Worm (Caenorhabditis elegans) whole organism, L4 larva: ENCODE data around the gene T13C2.3.

Source experiments
- F44E2.7 ChIP-seq: fragments of 200-800 bp; sonication (Bioruptor generic); IDR thresholded peaks from 2 replicates; pipeline ENCODE4 v2.1.2; 2022; ENCODE audit warnings: missing genetic modification characterization, missing compliant biosample characterization
- F49E8.2 ChIP-seq: sonication (generic microtip); optimal IDR thresholded peaks from 2 replicates; lab custom pipeline; 2016; ENCODE audit warnings: missing compliant biosample characterization, mild to moderate bottlenecking, missing genetic modification characterization, borderline replicate concordance
- R02D3.7 ChIP-seq: fragments of 150-350 bp; sonication (generic microtip); optimal IDR thresholded peaks from 3 replicates; lab custom pipeline; 2014; ENCODE audit warnings: missing biosample characterization, missing genetic modification characterization
- T26A8.4 ChIP-seq: fragments of 200-800 bp; sonication (Bioruptor generic); IDR thresholded peaks from 2 replicates; pipeline ENCODE4 v1.3.6; 2022; ENCODE audit warnings: missing genetic modification characterization, missing compliant biosample characterization
- Y75B8A.6 ChIP-seq: fragments of 200-800 bp; sonication (Bioruptor generic); IDR thresholded peaks from 2 replicates; pipeline ENCODE4 v1.3.6; 2022; ENCODE audit warnings: missing genetic modification reagents, missing genetic modification characterization, missing compliant biosample characterization
- ZK337.2 ChIP-seq: fragments of 200-800 bp; sonication (Bioruptor generic); IDR thresholded peaks from 2 replicates; pipeline ENCODE4 v1.3.6; 2022; ENCODE audit warnings: missing genetic modification reagents, missing genetic modification characterization, missing compliant biosample characterization
- aly-2 ChIP-seq: sonication (generic microtip); optimal IDR thresholded peaks from 2 replicates; lab custom pipeline; 2018; ENCODE audit warnings: missing biosample characterization, missing genetic modification characterization
- ceh-32 ChIP-seq: sonication (generic microtip); optimal IDR thresholded peaks from 2 replicates; lab custom pipeline; 2016; ENCODE audit warnings: mild to moderate bottlenecking, missing genetic modification characterization, missing compliant biosample characterization; ENCODE audit not compliant: poor library complexity
- ces-1 ChIP-seq: fragments of 150-350 bp; sonication (generic microtip); optimal IDR thresholded peaks from 4 replicates; lab custom pipeline; 2014; ENCODE audit warnings: missing biosample characterization, missing genetic modification reagents, missing genetic modification characterization
- cey-2 ChIP-seq: sonication (generic microtip); optimal IDR thresholded peaks from 3 replicates; lab custom pipeline; 2017; ENCODE audit warnings: missing genetic modification characterization, mild to moderate bottlenecking, missing compliant biosample characterization, antibody characterized with exemption, borderline replicate concordance; ENCODE audit not compliant: insufficient read depth
- daf-8 ChIP-seq: fragments of 200-800 bp; sonication (Bioruptor generic); IDR thresholded peaks from 2 replicates; pipeline ENCODE4 v1.3.6; 2022; ENCODE audit warnings: missing genetic modification characterization, missing compliant biosample characterization
- dmd-6 ChIP-seq: fragments of 200-800 bp; sonication (Bioruptor generic); IDR thresholded peaks from 2 replicates; pipeline ENCODE4 v1.3.6; 2022; ENCODE audit warnings: missing genetic modification reagents, missing genetic modification characterization, missing compliant biosample characterization
- dpl-1 ChIP-seq: fragments of 150-350 bp; optimal IDR thresholded peaks from 2 replicates; lab custom pipeline; 2014; ENCODE audit warnings: missing biosample characterization, missing genetic modification reagents, missing genetic modification characterization
- duxl-1 ChIP-seq: sonication (generic microtip); optimal IDR thresholded peaks from 2 replicates; lab custom pipeline; 2016; ENCODE audit warnings: mild to moderate bottlenecking, missing genetic modification characterization, moderate library complexity, missing compliant biosample characterization; ENCODE audit not compliant: poor library complexity
- hlh-11 ChIP-seq: fragments of 200-800 bp; sonication (Bioruptor generic); optimal IDR thresholded peaks from 2 replicates; lab custom pipeline; 2018; ENCODE audit warnings: mild to moderate bottlenecking, missing genetic modification characterization, missing compliant biosample characterization
- lim-7 ChIP-seq: fragments of 200-800 bp; sonication (Bioruptor generic); IDR thresholded peaks from 2 replicates; pipeline ENCODE4 v1.3.6; 2022; ENCODE audit warnings: missing genetic modification characterization, missing compliant biosample characterization
- lin-13 ChIP-seq: fragments of 150-350 bp; optimal IDR thresholded peaks from 2 replicates; lab custom pipeline; 2014; ENCODE audit warnings: missing biosample characterization, missing genetic modification reagents, missing genetic modification characterization
- lsy-2 ChIP-seq, 2 experiments: fragments of 150-350 bp in 1 of 2; sonication (generic microtip) in 1 of 2; optimal IDR thresholded peaks; 2 replicates each; lab custom pipeline; 2014 to 2017; ENCODE audit warnings: missing biosample characterization in 2 of 2, missing genetic modification characterization in 2 of 2
- madf-9 ChIP-seq: fragments of 200-800 bp; sonication (Bioruptor generic); conservative IDR thresholded peaks from 2 replicates; pipeline ENCODE4 v1.3.6; 2022; ENCODE audit warnings: missing genetic modification reagents, missing genetic modification characterization, missing compliant biosample characterization
- mdt-29 ChIP-seq: fragments of 200-800 bp; sonication (Bioruptor generic); IDR thresholded peaks from 2 replicates; pipeline ENCODE4 v1.3.6; 2022; ENCODE audit warnings: missing genetic modification reagents, missing genetic modification characterization, missing compliant biosample characterization
- mes-2 ChIP-seq: sonication (generic microtip); optimal IDR thresholded peaks from 2 replicates; lab custom pipeline; 2016; ENCODE audit warnings: missing genotype, mild to moderate bottlenecking, missing genetic modification characterization, missing compliant biosample characterization; ENCODE audit not compliant: poor library complexity, severe bottlenecking
- mxl-3 ChIP-seq: fragments of 200-800 bp; sonication (Bioruptor generic); optimal IDR thresholded peaks from 2 replicates; lab custom pipeline; 2018; ENCODE audit warnings: mild to moderate bottlenecking, missing genetic modification characterization, missing compliant biosample characterization
- nhr-10 ChIP-seq: fragments of 150-350 bp; optimal IDR thresholded peaks from 2 replicates; lab custom pipeline; 2014; ENCODE audit warnings: missing biosample characterization, missing genetic modification characterization
- nhr-11 ChIP-seq: fragments of 150-350 bp; optimal IDR thresholded peaks from 2 replicates; lab custom pipeline; 2014; ENCODE audit warnings: missing biosample characterization, missing genetic modification characterization
- nhr-28 ChIP-seq: fragments of 150-350 bp; optimal IDR thresholded peaks from 2 replicates; lab custom pipeline; 2014; ENCODE audit warnings: missing biosample characterization, missing genetic modification characterization
- pha-4 ChIP-seq, 2 experiments: fragments of 150-350 bp in 1 of 2; fragments of 200-800 bp in 1 of 2; sonication (Bioruptor generic) in 1 of 2; IDR thresholded peaks in 1 of 2; optimal IDR thresholded peaks in 1 of 2; 2 replicates each; pipeline versions ENCODE4 v1.3.6 to Lab custom; 2014 to 2022; ENCODE audit warnings: missing genetic modification characterization in 2 of 2, missing genetic modification reagents in 2 of 2, missing biosample characterization in 1 of 2, missing compliant biosample characterization in 1 of 2
- php-3 ChIP-seq: fragments of 200-800 bp; sonication (Bioruptor generic); IDR thresholded peaks from 2 replicates; pipeline ENCODE4 v1.3.6; 2022; ENCODE audit warnings: missing genetic modification reagents, missing genetic modification characterization, missing compliant biosample characterization
- rbr-2 ChIP-seq: sonication (generic microtip); optimal IDR thresholded peaks from 2 replicates; lab custom pipeline; 2016; ENCODE audit warnings: missing genotype, missing genetic modification characterization, missing compliant biosample characterization
- set-16 ChIP-seq: fragments of 200-800 bp; sonication (Bioruptor generic); IDR thresholded peaks from 2 replicates; pipeline ENCODE4 v1.3.6; 2022; ENCODE audit warnings: missing genetic modification reagents, missing genetic modification characterization, missing compliant biosample characterization
- spr-1 ChIP-seq: sonication (generic microtip); optimal IDR thresholded peaks from 2 replicates; lab custom pipeline; 2016; ENCODE audit warnings: mild to moderate bottlenecking, missing genetic modification characterization, missing compliant biosample characterization
- spr-3 ChIP-seq: fragments of 200-800 bp; sonication (Bioruptor generic); optimal IDR thresholded peaks from 2 replicates; lab custom pipeline; 2018; ENCODE audit warnings: mild to moderate bottlenecking, missing genetic modification characterization, missing compliant biosample characterization
- unc-39 ChIP-seq: sonication (generic microtip); optimal IDR thresholded peaks from 2 replicates; lab custom pipeline; 2017; ENCODE audit warnings: missing biosample characterization, missing genetic modification characterization
- unc-62 ChIP-seq, 3 experiments: fragments of 150-350 bp in 1 of 3; sonication (generic microtip); optimal IDR thresholded peaks in 2 of 3; peaks in 1 of 3; 1 replicate in 1 of 3; 2 replicates in 2 of 3; lab custom pipeline; 2014 to 2017; ENCODE audit warnings: missing biosample characterization in 3 of 3, missing genetic modification characterization in 3 of 3, missing genetic modification reagents in 3 of 3, missing genotype in 1 of 3
- zag-1 ChIP-seq: fragments of 150-350 bp; optimal IDR thresholded peaks from 2 replicates; lab custom pipeline; 2014; ENCODE audit warnings: missing biosample characterization, missing genetic modification characterization
- zip-11 ChIP-seq: fragments of 200-800 bp; sonication (Bioruptor generic); IDR thresholded peaks from 2 replicates; pipeline ENCODE4 v1.3.6; 2022; ENCODE audit warnings: missing genetic modification characterization, missing compliant biosample characterization
- ztf-11 ChIP-seq: fragments of 150-350 bp; optimal IDR thresholded peaks from 2 replicates; lab custom pipeline; 2014; ENCODE audit warnings: missing biosample characterization, missing genetic modification characterization

The T13C2.3 gene

ce11 chrII:6800104-6800711, 11.2 kb downstream of the T13C2.3 start, which contains the start of gene F31E8.4 (continued):
- TF ChIP-seq hlh-11 (peak; percentile 61), ZK337.2 (GFP tag; lab: Robert Waterston, UW) (no peak), T26A8.4 (no peak), F49E8.2 (tag; lab: Kevin White, UChicago) (no peak), php-3 (GFP tag; lab: Robert Waterston, UW) (peak; percentile 49; the same call in 1 of the 2 replicates), mes-2 (peak; percentile 42), dmd-6 (GFP tag; lab: Robert Waterston, UW) (peak; percentile 52)

- no peak for TF ChIP-seq nhr-11 (tag; lab: Kevin White, UChicago)
- TF ChIP-seq unc-62 (GFP tag; optimal IDR thresholded peaks at IDR 0.05 in 1 of 2; lab: Kevin White, UChicago) = peak in 1 of 2 experiments; percentile 70
- TF ChIP-seq unc-62 (tag; optimal IDR thresholded peaks at IDR 0.05; lab: Kevin White, UChicago) = no peak
- TF ChIP-seq, all 104 proteins: peak for 1
Measured at ce11 chrII:6801262-6801661, 12.2 kb downstream of the T13C2.3 start.

ce11 chrII:6803024-6803423, 14.0 kb downstream of the T13C2.3 start, which contains the start of gene tab-1:
tab-1 (plus strand) TSS chrII:6803324.
- TF ChIP-seq lim-7 = no peak
- no peak for TF ChIP-seq nhr-10
- no peak for TF ChIP-seq cey-2 (tag; lab: Kevin White, UChicago)
- no peak for TF ChIP-seq mxl-3 (GFP tag; lab: Kevin White, UChicago)
- TF ChIP-seq daf-8 (GFP tag; lab: Robert Waterston, UW) = no peak
- TF ChIP-seq set-16 (GFP tag; lab: Robert Waterston, UW) = no peak
- no peak for TF ChIP-seq lsy-2 (tag; optimal IDR thresholded peaks at IDR 0.05; lab: Kevin White, UChicago)
- no peak for TF ChIP-seq nhr-28
- no peak for TF ChIP-seq ztf-11 (tag; lab: Kevin White, UChicago)
- no peak for TF ChIP-seq R02D3.7
- TF ChIP-seq zag-1 = no peak
- TF ChIP-seq madf-9 = no peak

- no peak for TF ChIP-seq pha-4 (GFP tag; IDR thresholded peaks at IDR 0.05; lab: Robert Waterston, UW)
- no peak for TF ChIP-seq pha-4 (tag; optimal IDR thresholded peaks at IDR 0.05; lab: Kevin White, UChicago)
- no peak for TF ChIP-seq duxl-1 (tag; lab: Kevin White, UChicago)
- no peak for TF ChIP-seq Y75B8A.6
- no peak for TF ChIP-seq spr-3 (GFP tag; lab: Kevin White, UChicago)
- no peak for TF ChIP-seq aly-2
- TF ChIP-seq spr-1 (tag; lab: Kevin White, UChicago) = no peak
- no peak for TF ChIP-seq mdt-29 (GFP tag; lab: Robert Waterston, UW)
- TF ChIP-seq F44E2.7 (GFP tag; lab: Robert Waterston, UW) = no peak
- TF ChIP-seq ces-1 (GFP tag; lab: Kevin White, UChicago) = no peak
- no peak for TF ChIP-seq ceh-32 (tag; lab: Kevin White, UChicago)
- TF ChIP-seq ztf-11 (tag; lab: Kevin White, UChicago) = no peak
- no peak for TF ChIP-seq rbr-2
- TF ChIP-seq lin-13 = no peak
- no peak for TF ChIP-seq dpl-1 (GFP tag; lab: Kevin White, UChicago)
- no peak for TF ChIP-seq zip-11 (GFP tag; lab: Robert Waterston, UW)
- TF ChIP-seq T26A8.4 = no peak
- TF ChIP-seq unc-39 (tag; lab: Kevin White, UChicago) = no peak
Measured at ce11 chrII:6807162-6807561, 18.1 kb downstream of the T13C2.3 start, which contains the start of gene F31E8.5. F31E8.5 (minus strand) TSS chrII:6807262.
